Worm (Caenorhabditis elegans) whole organism, L1 larva: Measurements from ENCODE around the gene C12D5.5.

Source experiments
- C16A3.4 ChIP-seq: fragments of 150-350 bp; optimal IDR thresholded peaks from 2 replicates; lab custom pipeline; 2014; ENCODE audit warnings: missing biosample characterization, missing genetic modification characterization
- F16B12.6 ChIP-seq: fragments of 150-350 bp; optimal IDR thresholded peaks from 2 replicates; lab custom pipeline; 2014; ENCODE audit warnings: missing biosample characterization, missing genetic modification characterization
- alr-1 ChIP-seq: fragments of 200-800 bp; sonication (Bioruptor generic); optimal IDR thresholded peaks from 2 replicates; lab custom pipeline; 2018; ENCODE audit warnings: borderline replicate concordance, mild to moderate bottlenecking, missing genetic modification characterization, missing compliant biosample characterization
- ama-1 ChIP-seq: fragments of 150-350 bp; optimal IDR thresholded peaks from 2 replicates; lab custom pipeline; 2014
- blmp-1 ChIP-seq: fragments of 150-350 bp; optimal IDR thresholded peaks from 2 replicates; lab custom pipeline; 2014; ENCODE audit warnings: missing biosample characterization, missing genetic modification characterization
- ceh-8 ChIP-seq: fragments of 200-800 bp; sonication (Bioruptor generic); optimal IDR thresholded peaks from 2 replicates; lab custom pipeline; 2018; ENCODE audit warnings: mild to moderate bottlenecking, missing genetic modification characterization, moderate library complexity, missing compliant biosample characterization
- ceh-88 ChIP-seq: fragments of 200-800 bp; sonication (Bioruptor generic); IDR thresholded peaks from 2 replicates; pipeline ENCODE4 v1.3.6; 2022; ENCODE audit warnings: missing genetic modification characterization, missing compliant biosample characterization
- ceh-90 ChIP-seq: sonication (generic microtip); optimal IDR thresholded peaks from 2 replicates; lab custom pipeline; 2016; ENCODE audit warnings: missing genetic modification characterization, missing compliant biosample characterization
- ces-1 ChIP-seq: fragments of 150-350 bp; optimal IDR thresholded peaks from 2 replicates; lab custom pipeline; 2014; ENCODE audit warnings: missing biosample characterization, missing genetic modification reagents, missing genetic modification characterization
- dsc-1 ChIP-seq: sonication (generic microtip); optimal IDR thresholded peaks from 2 replicates; lab custom pipeline; 2016; ENCODE audit warnings: mild to moderate bottlenecking, missing genetic modification characterization, missing compliant biosample characterization
- efl-3 ChIP-seq: fragments of 200-800 bp; sonication (Bioruptor generic); optimal IDR thresholded peaks from 2 replicates; lab custom pipeline; 2018; ENCODE audit warnings: mild to moderate bottlenecking, missing genetic modification characterization, missing compliant biosample characterization
- egl-13 ChIP-seq: sonication (generic microtip); optimal IDR thresholded peaks from 2 replicates; lab custom pipeline; 2016; ENCODE audit warnings: missing genotype, missing genetic modification reagents, missing genetic modification characterization, missing compliant biosample characterization
- egl-27 ChIP-seq, 2 experiments: fragments of 150-350 bp in 1 of 2; sonication (generic microtip); optimal IDR thresholded peaks; 3 replicates each; lab custom pipeline; 2017 to 2018; ENCODE audit warnings: missing biosample characterization in 2 of 2, missing genetic modification characterization in 2 of 2, missing genetic modification reagents in 2 of 2
- elt-2 ChIP-seq: sonication (generic microtip); optimal IDR thresholded peaks from 2 replicates; lab custom pipeline; 2016; ENCODE audit warnings: missing genetic modification characterization, mild to moderate bottlenecking, inconsistent platforms, missing compliant biosample characterization, missing genetic modification reagents
- elt-3 ChIP-seq, 6 experiments: fragments of 150-350 bp in 1 of 6; sonication (generic microtip); optimal IDR thresholded peaks; 2 replicates each; lab custom pipeline; 2017 to 2018; ENCODE audit warnings: missing biosample characterization in 6 of 6, missing genetic modification characterization in 6 of 6, inconsistent platforms in 1 of 6
- ets-5 ChIP-seq: fragments of 200-800 bp; sonication (Bioruptor generic); IDR thresholded peaks from 2 replicates; pipeline ENCODE4 v1.3.6; 2022; ENCODE audit warnings: missing genetic modification characterization, missing compliant biosample characterization
- fkh-4 ChIP-seq: sonication (generic microtip); optimal IDR thresholded peaks from 2 replicates; lab custom pipeline; 2016; ENCODE audit warnings: missing compliant biosample characterization, missing genetic modification characterization, borderline replicate concordance
- grh-1 ChIP-seq: fragments of 200-800 bp; sonication (Bioruptor generic); IDR thresholded peaks from 2 replicates; pipeline ENCODE4 v1.3.6; 2022; ENCODE audit warnings: missing genetic modification reagents, missing genetic modification characterization, missing compliant biosample characterization
- hlh-4 ChIP-seq: sonication (generic microtip); optimal IDR thresholded peaks from 2 replicates; lab custom pipeline; 2016; ENCODE audit warnings: mild to moderate bottlenecking, missing genetic modification characterization, missing compliant biosample characterization
- hpl-2 ChIP-seq: fragments of 150-350 bp; optimal IDR thresholded peaks from 2 replicates; lab custom pipeline; 2014; ENCODE audit warnings: missing biosample characterization, missing genetic modification reagents, missing genetic modification characterization
- irx-1 ChIP-seq: sonication (generic microtip); optimal IDR thresholded peaks from 2 replicates; lab custom pipeline; 2016; ENCODE audit warnings: missing genetic modification characterization, missing compliant biosample characterization
- isw-1 ChIP-seq: fragments of 200-800 bp; sonication (Bioruptor generic); IDR thresholded peaks from 2 replicates; pipeline ENCODE4 v1.3.6; 2022; ENCODE audit warnings: missing genetic modification characterization, missing compliant biosample characterization
- lin-13 ChIP-seq: fragments of 150-350 bp; optimal IDR thresholded peaks from 2 replicates; lab custom pipeline; 2014; ENCODE audit warnings: missing biosample characterization, missing genetic modification reagents, missing genetic modification characterization
- lin-14 ChIP-seq: fragments of 200-800 bp; sonication (Bioruptor generic); optimal IDR thresholded peaks from 2 replicates; lab custom pipeline; 2018; ENCODE audit warnings: mild to moderate bottlenecking, missing genetic modification characterization, moderate library complexity, missing compliant biosample characterization
- lin-15B ChIP-seq: fragments of 150-350 bp; sonication (generic microtip); optimal IDR thresholded peaks from 3 replicates; lab custom pipeline; 2014; ENCODE audit warnings: missing biosample characterization, missing genetic modification characterization
- lin-39 ChIP-seq: fragments of 150-350 bp; optimal IDR thresholded peaks from 2 replicates; lab custom pipeline; 2014; ENCODE audit warnings: missing biosample characterization, missing genetic modification reagents, missing genetic modification characterization
- lir-3 ChIP-seq: sonication (generic microtip); optimal IDR thresholded peaks from 2 replicates; lab custom pipeline; 2016; ENCODE audit warnings: mild to moderate bottlenecking, missing genetic modification characterization, moderate library complexity, missing compliant biosample characterization; ENCODE audit not compliant: poor library complexity
- mef-2 ChIP-seq: fragments of 150-350 bp; optimal IDR thresholded peaks from 2 replicates; lab custom pipeline; 2014; ENCODE audit warnings: missing biosample characterization, missing genetic modification characterization
- nhr-11 ChIP-seq: fragments of 150-350 bp; optimal IDR thresholded peaks from 2 replicates; lab custom pipeline; 2014; ENCODE audit warnings: missing biosample characterization, missing genetic modification characterization
- nhr-19 ChIP-seq: fragments of 200-800 bp; sonication (Bioruptor generic); conservative IDR thresholded peaks from 2 replicates; pipeline ENCODE4 v1.3.6; 2022; ENCODE audit warnings: missing genetic modification characterization, missing compliant biosample characterization
- nhr-28 ChIP-seq: fragments of 150-350 bp; optimal IDR thresholded peaks from 2 replicates; lab custom pipeline; 2014; ENCODE audit warnings: missing biosample characterization, missing genetic modification characterization
- nhr-47 ChIP-seq: sonication (generic microtip); optimal IDR thresholded peaks from 2 replicates; lab custom pipeline; 2016; ENCODE audit warnings: mild to moderate bottlenecking, missing genetic modification characterization, moderate library complexity, missing compliant biosample characterization
- nhr-71 ChIP-seq: sonication (generic microtip); optimal IDR thresholded peaks from 2 replicates; lab custom pipeline; 2016; ENCODE audit warnings: mild to moderate bottlenecking, missing genetic modification characterization, moderate library complexity, missing compliant biosample characterization
- nhr-76 ChIP-seq: sonication (generic microtip); optimal IDR thresholded peaks from 2 replicates; lab custom pipeline; 2017; ENCODE audit warnings: missing biosample characterization, missing genetic modification characterization
- nhr-77 ChIP-seq: fragments of 150-350 bp; optimal IDR thresholded peaks from 2 replicates; lab custom pipeline; 2014; ENCODE audit warnings: missing biosample characterization, missing genetic modification characterization
- nhr-85 ChIP-seq: sonication (generic microtip); peaks from one replicate; lab custom pipeline; 2016; ENCODE audit warnings: missing genetic modification characterization, inconsistent platforms, missing compliant biosample characterization
- pax-3 ChIP-seq: fragments of 200-800 bp; sonication (Bioruptor generic); optimal IDR thresholded peaks from 2 replicates; lab custom pipeline; 2018; ENCODE audit warnings: mild to moderate bottlenecking, missing genetic modification characterization, moderate library complexity, missing compliant biosample characterization
- pqm-1 ChIP-seq: sonication (generic microtip); optimal IDR thresholded peaks from 3 replicates; lab custom pipeline; 2017; ENCODE audit warnings: missing biosample characterization, missing genetic modification characterization
- skn-1 ChIP-seq: fragments of 150-350 bp; optimal IDR thresholded peaks from 2 replicates; lab custom pipeline; 2014; ENCODE audit warnings: missing biosample characterization, missing genetic modification characterization
- snpc-4 ChIP-seq: fragments of 150-350 bp; optimal IDR thresholded peaks from 2 replicates; lab custom pipeline; 2014; ENCODE audit warnings: missing biosample characterization, missing genetic modification characterization
- snu-23 ChIP-seq: sonication (generic microtip); optimal IDR thresholded peaks from 2 replicates; lab custom pipeline; 2016; ENCODE audit warnings: missing genetic modification characterization, missing compliant biosample characterization
- sox-4 ChIP-seq: sonication (generic microtip); optimal IDR thresholded peaks from 2 replicates; lab custom pipeline; 2016; ENCODE audit warnings: missing genetic modification characterization, missing compliant biosample characterization
- swsn-7 ChIP-seq: sonication (generic microtip); optimal IDR thresholded peaks from 2 replicates; lab custom pipeline; 2016; ENCODE audit warnings: missing genetic modification characterization, missing compliant biosample characterization
- tbx-2 ChIP-seq: sonication (generic microtip); optimal IDR thresholded peaks from 2 replicates; lab custom pipeline; 2016; ENCODE audit warnings: missing genetic modification characterization, missing compliant biosample characterization
- unc-30 ChIP-seq: sonication (generic microtip); optimal IDR thresholded peaks from 2 replicates; lab custom pipeline; 2017; ENCODE audit warnings: missing biosample characterization, missing genetic modification characterization
- unc-62 ChIP-seq: fragments of 150-350 bp; optimal IDR thresholded peaks from 2 replicates; lab custom pipeline; 2014; ENCODE audit warnings: missing biosample characterization, missing genetic modification reagents, missing genetic modification characterization
- unc-98 ChIP-seq: fragments of 200-800 bp; sonication (Bioruptor generic); IDR thresholded peaks from 2 replicates; pipeline ENCODE4 v1.3.6; 2022; ENCODE audit warnings: missing genetic modification characterization, missing compliant biosample characterization
- vab-15 ChIP-seq: sonication (generic microtip); optimal IDR thresholded peaks from 2 replicates; lab custom pipeline; 2017; ENCODE audit warnings: missing genotype, mild to moderate bottlenecking, missing genetic modification characterization, missing compliant biosample characterization

C12D5.5 gene

DNA sequence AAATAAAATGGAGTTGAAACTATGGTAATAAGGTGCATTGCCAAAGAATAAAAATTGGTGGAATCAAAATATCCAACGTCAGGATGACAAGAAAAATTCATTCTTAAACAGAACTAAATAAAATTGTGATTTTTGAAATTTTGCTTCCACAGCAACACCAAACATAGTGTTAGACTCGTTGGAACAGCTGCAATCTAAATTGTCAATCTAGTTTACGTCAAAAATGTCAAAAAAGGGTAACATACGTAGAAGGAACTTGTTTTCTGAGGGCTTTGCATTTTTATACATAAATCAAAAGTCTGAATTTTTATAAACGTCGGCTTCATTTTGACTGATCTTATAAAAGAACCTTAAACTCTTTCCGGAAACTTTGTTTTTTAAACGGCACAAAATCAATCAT is 14.5 kb upstream of the C12D5.5 start, which contains the start of gene srh-200:
TSS of gene srh-200 (minus strand) at position 101 of the 400 bp plus-strand sequence.
- TF ChIP-seq snpc-4 (tag; lab: Kevin White, UChicago): no peak
- TF ChIP-seq egl-27 (tag; optimal IDR thresholded peaks at IDR 0.05; lab: Kevin White, UChicago): no peak
- TF ChIP-seq nhr-85 (tag; lab: Kevin White, UChicago): peak; percentile 10
- no peak for TF ChIP-seq ama-1 (lab: Kevin White, UChicago)
- no peak for TF ChIP-seq nhr-76 (tag; lab: Kevin White, UChicago)
- no peak for TF ChIP-seq elt-2
- TF ChIP-seq C16A3.4 (tag; lab: Kevin White, UChicago): no peak

DNA sequence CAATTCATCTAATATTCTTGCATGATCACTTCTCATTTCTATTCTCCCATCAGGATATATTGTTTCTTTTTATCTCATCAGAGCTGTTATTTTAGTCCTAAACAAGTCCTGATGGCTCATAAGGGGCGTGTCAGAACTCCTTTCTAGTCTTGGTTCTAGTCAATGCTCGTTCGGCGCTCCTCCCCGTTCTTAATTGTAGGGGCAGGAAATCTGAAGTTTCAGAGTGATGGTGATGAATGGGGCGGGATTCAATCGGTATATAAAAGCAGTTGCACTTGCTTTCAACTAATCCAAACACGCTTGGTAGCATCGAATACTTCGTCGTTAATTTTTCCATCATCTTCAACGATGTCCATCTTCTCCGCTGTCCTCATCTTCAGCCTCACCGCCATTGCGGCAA is 4.2 kb downstream of the C12D5.5 start, which contains the start of gene C12D5.4:
TSS of gene C12D5.4 (plus strand) at position 301 of the 400 bp plus-strand sequence.
- TF ChIP-seq F16B12.6 (tag; lab: Kevin White, UChicago): no peak
- TF ChIP-seq nhr-28 (tag; lab: Kevin White, UChicago): no peak
- TF ChIP-seq unc-30: no peak
- TF ChIP-seq lin-15B (tag; lab: Kevin White, UChicago): no peak
- TF ChIP-seq ces-1 (GFP tag; lab: Kevin White, UChicago): no peak

DNA sequence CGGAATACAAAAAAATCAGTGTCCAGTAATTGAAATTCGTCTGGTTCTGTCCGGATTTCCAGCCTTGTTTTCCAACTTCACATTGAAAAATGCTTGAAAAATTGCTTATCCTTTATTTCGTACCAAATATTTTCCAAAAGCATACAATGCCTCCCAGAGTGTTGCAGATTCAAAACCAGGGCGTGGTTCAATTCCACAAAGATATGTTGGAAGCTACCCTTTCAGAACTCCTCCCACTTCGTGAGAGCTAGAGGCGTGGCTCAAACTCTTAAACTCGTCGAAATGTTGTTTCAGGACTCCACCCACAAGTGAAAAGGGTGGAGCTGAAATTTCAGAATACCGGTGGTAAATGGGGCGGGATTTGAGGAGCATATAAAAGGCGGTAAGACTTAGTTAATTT is 7.9 kb downstream of the C12D5.5 start, which contains the start of gene C12D5.3:
TSS of gene C12D5.3 (plus strand) at position 301 of the 400 bp plus-strand sequence.
- TF ChIP-seq isw-1: no peak
- no peak for TF ChIP-seq tbx-2
- no peak for TF ChIP-seq irx-1 (tag; lab: Kevin White, UChicago)
- TF ChIP-seq nhr-19 (GFP tag; lab: Robert Waterston, UW): no peak
- TF ChIP-seq sox-4: no peak
- TF ChIP-seq ces-1 (GFP tag; lab: Kevin White, UChicago): no peak
- no peak for TF ChIP-seq pax-3 (tag; lab: Kevin White, UChicago)
- TF ChIP-seq nhr-47: no peak
- TF ChIP-seq alr-1: no peak
- no peak for TF ChIP-seq swsn-7 (tag; lab: Kevin White, UChicago)
- TF ChIP-seq ceh-8 (GFP tag; lab: Kevin White, UChicago): no peak
- no peak for TF ChIP-seq pqm-1
- no peak for TF ChIP-seq lir-3 (tag; lab: Kevin White, UChicago)
- no peak for TF ChIP-seq fkh-4 (tag; lab: Kevin White, UChicago)
- TF ChIP-seq hlh-4 (tag; lab: Kevin White, UChicago): no peak
- no peak for TF ChIP-seq dsc-1
- no peak for TF ChIP-seq skn-1 (tag; lab: Kevin White, UChicago)
- TF ChIP-seq nhr-71 (tag; lab: Kevin White, UChicago): no peak
- TF ChIP-seq, all 84 proteins: peak for 0

DNA sequence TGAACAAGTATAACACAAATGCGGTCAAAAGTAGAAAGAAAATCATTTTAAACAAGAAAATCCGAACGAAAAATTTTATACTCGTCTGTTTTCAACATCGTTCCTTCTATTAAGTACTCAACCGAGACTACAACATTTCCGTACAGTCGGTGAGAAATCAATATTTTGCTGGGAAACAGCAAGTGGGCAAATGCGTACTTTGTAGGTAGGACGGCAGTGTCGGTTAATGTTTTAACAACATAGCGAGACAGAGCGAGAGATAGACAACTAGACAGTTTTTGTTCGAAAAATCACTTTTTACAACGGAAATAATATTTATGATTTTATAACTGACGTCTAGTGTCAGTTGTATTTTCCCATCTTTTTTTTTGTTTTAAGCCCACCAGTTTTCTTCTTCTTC is 13.3 kb downstream of the C12D5.5 start, which contains the start of gene cyp-33A1:
TSS of gene cyp-33A1 (minus strand) at position 72 of the 400 bp plus-strand sequence.
- TF ChIP-seq lin-14: no peak
- no peak for TF ChIP-seq C16A3.4 (tag; lab: Kevin White, UChicago)
- no peak for TF ChIP-seq tbx-2
- TF ChIP-seq lin-39: no peak
- TF ChIP-seq ces-1 (GFP tag; lab: Kevin White, UChicago): no peak
- peak; percentile 16; the same call in 1 of the 2 replicates for TF ChIP-seq nhr-19 (GFP tag; lab: Robert Waterston, UW)
- no peak for TF ChIP-seq ets-5 (GFP tag; lab: Robert Waterston, UW)
- TF ChIP-seq mef-2 (tag; lab: Kevin White, UChicago): no peak
- TF ChIP-seq elt-3 (tag; optimal IDR thresholded peaks at IDR 0.05; lab: Kevin White, UChicago): peak in 1 of 6 experiments; percentile 64
- TF ChIP-seq alr-1: no peak
- no peak for TF ChIP-seq ceh-88 (GFP tag; lab: Robert Waterston, UW)
- TF ChIP-seq unc-62 (GFP tag; lab: Kevin White, UChicago): no peak
- TF ChIP-seq isw-1: no peak
- TF ChIP-seq skn-1 (tag; lab: Kevin White, UChicago): no peak
- TF ChIP-seq lin-13: no peak
- TF ChIP-seq lin-15B (tag; lab: Kevin White, UChicago): no peak
- TF ChIP-seq snu-23 (GFP tag; lab: Kevin White, UChicago): no peak
- TF ChIP-seq blmp-1 (tag; lab: Kevin White, UChicago): peak; percentile 50
- TF ChIP-seq nhr-11: no peak
- TF ChIP-seq egl-13 (tag; lab: Kevin White, UChicago): no peak
- TF ChIP-seq grh-1 (GFP tag; lab: Robert Waterston, UW): no peak
- no peak for TF ChIP-seq ceh-90
- no peak for TF ChIP-seq nhr-76 (tag; lab: Kevin White, UChicago)
- TF ChIP-seq unc-98 (GFP tag; lab: Robert Waterston, UW): no peak
- TF ChIP-seq hpl-2 (GFP tag; lab: Kevin White, UChicago): no peak
- no peak for TF ChIP-seq vab-15 (tag; lab: Kevin White, UChicago)
- TF ChIP-seq efl-3 (GFP tag; lab: Kevin White, UChicago): no peak
- no peak for TF ChIP-seq nhr-77 (tag; lab: Kevin White, UChicago)
